Fruit fly (Drosophila melanogaster) whole organism, wandering third instar larva: ENCODE data around the gene CG9664.

Source experiments
- Abd-B ChIP-seq: fragments of >200 bp; optimal IDR thresholded peaks from 2 replicates; lab custom pipeline; 2017; ENCODE audit warnings: missing biosample characterization, missing genetic modification characterization
- CrebA ChIP-seq: fragments of 200-800 bp; sonication (Bioruptor generic); optimal IDR thresholded peaks from 2 replicates; lab custom pipeline; 2016; ENCODE audit warnings: missing biosample characterization, mild to moderate bottlenecking, missing genetic modification characterization, borderline replicate concordance
- Dfd ChIP-seq: fragments of >200 bp; optimal IDR thresholded peaks from 2 replicates; lab custom pipeline; 2017; ENCODE audit warnings: missing biosample characterization, missing genetic modification characterization
- Dif ChIP-seq: fragments of 200-275, 200-300 bp; sonication (Bioruptor generic); optimal IDR thresholded peaks from 2 replicates; lab custom pipeline; 2018; ENCODE audit warnings: missing biosample characterization, missing genetic modification characterization; ENCODE audit not compliant: partially characterized antibody
- HLH106 ChIP-seq: fragments of 200-800 bp; optimal IDR thresholded peaks from 3 replicates; lab custom pipeline; 2019; ENCODE audit warnings: missing biosample characterization, mild to moderate bottlenecking, missing genetic modification characterization, moderate library complexity
- Jra ChIP-seq: sonication (Bioruptor generic); optimal IDR thresholded peaks from 2 replicates; lab custom pipeline; 2016; ENCODE audit warnings: missing biosample characterization, missing genetic modification characterization
- Rel ChIP-seq, 2 experiments: fragments of 200-800 bp; sonication (Bioruptor generic) in 1 of 2; optimal IDR thresholded peaks; 2 replicates in 1 of 2; 3 replicates in 1 of 2; lab custom pipeline; 2016 to 2019; ENCODE audit warnings: mild to moderate bottlenecking in 2 of 2, missing biosample characterization in 2 of 2, missing genetic modification characterization in 2 of 2, moderate library complexity in 1 of 2
- h ChIP-seq: fragments of 200-800 bp; sonication (Bioruptor generic); optimal IDR thresholded peaks from 3 replicates; lab custom pipeline; 2016; ENCODE audit warnings: missing biosample characterization, mild to moderate bottlenecking, missing genetic modification characterization
- psq ChIP-seq: fragments of 200-800 bp; sonication (Bioruptor generic); optimal IDR thresholded peaks from 3 replicates; lab custom pipeline; 2017; ENCODE audit warnings: missing biosample characterization, mild to moderate bottlenecking, missing genetic modification characterization, moderate library complexity
- rgr ChIP-seq: fragments of 200-800 bp; sonication (Bioruptor generic); optimal IDR thresholded peaks from 3 replicates; lab custom pipeline; 2016; ENCODE audit warnings: missing biosample characterization, mild to moderate bottlenecking, missing genetic modification characterization
- tai ChIP-seq: sonication (Bioruptor generic); optimal IDR thresholded peaks from 2 replicates; lab custom pipeline; 2016; ENCODE audit warnings: missing biosample characterization, missing genetic modification characterization

dm6 chr2L:3294572-3294971, at the start of gene CG9664:
- TF ChIP-seq rgr (GFP tag; lab: Kevin White, UChicago) (no peak), Abd-B (GFP tag; lab: Kevin White, UChicago) (no peak), tai (no peak), h (GFP tag; lab: Kevin White, UChicago) (no peak), CrebA (GFP tag; lab: Kevin White, UChicago) (no peak), Dif (GFP tag; lab: Kevin White, UChicago) (no peak), Jra (GFP tag; lab: Kevin White, UChicago) (no peak), Dfd (no peak), HLH106 (tag; lab: Kevin White, UChicago) (no peak), psq (no peak), Rel (GFP tag; optimal IDR thresholded peaks at IDR 0.05; lab: Kevin White, UChicago) (no peak), Rel (tag; optimal IDR thresholded peaks at IDR 0.05; lab: Kevin White, UChicago) (no peak)
